Worm (Caenorhabditis elegans) whole organism, L3 larva: Measurements from ENCODE around the gene cfim-2.

Experiments used
- ceh-82 ChIP-seq: fragments of 150-350 bp; optimal IDR thresholded peaks from 2 replicates; lab custom pipeline; 2014; ENCODE audit warnings: missing biosample characterization, missing genetic modification characterization
- elt-2 ChIP-seq: sonication (generic microtip); optimal IDR thresholded peaks from 2 replicates; lab custom pipeline; 2016; ENCODE audit warnings: missing genetic modification reagents, mild to moderate bottlenecking, missing genetic modification characterization, missing compliant biosample characterization
- nfya-1 ChIP-seq: sonication (generic microtip); optimal IDR thresholded peaks from 2 replicates; lab custom pipeline; 2017; ENCODE audit warnings: missing genetic modification characterization, mild to moderate bottlenecking, missing compliant biosample characterization, antibody characterized with exemption, moderate library complexity; ENCODE audit not compliant: insufficient read depth
- nhr-237 ChIP-seq: fragments of 150-350 bp; optimal IDR thresholded peaks from 2 replicates; lab custom pipeline; 2014; ENCODE audit warnings: missing biosample characterization, missing genetic modification characterization
- nhr-43 ChIP-seq: sonication (generic microtip); optimal IDR thresholded peaks from 2 replicates; lab custom pipeline; 2016; ENCODE audit warnings: mild to moderate bottlenecking, missing genetic modification characterization, missing compliant biosample characterization; ENCODE audit not compliant: poor library complexity, severe bottlenecking
- pha-4 ChIP-seq: fragments of 150-350 bp; optimal IDR thresholded peaks from 2 replicates; lab custom pipeline; 2014; ENCODE audit warnings: missing biosample characterization, missing genetic modification reagents, missing genetic modification characterization
- pqm-1 ChIP-seq: fragments of 150-350 bp; optimal IDR thresholded peaks from 2 replicates; lab custom pipeline; 2017; ENCODE audit warnings: missing biosample characterization, missing genetic modification characterization, inconsistent platforms
- skn-1 ChIP-seq: fragments of 150-350 bp; optimal IDR thresholded peaks from 2 replicates; lab custom pipeline; 2014; ENCODE audit warnings: missing biosample characterization, missing genetic modification characterization
- snpc-4 ChIP-seq: fragments of 150-350 bp; optimal IDR thresholded peaks from 2 replicates; lab custom pipeline; 2014; ENCODE audit warnings: missing biosample characterization, missing genetic modification characterization
- tbx-2 ChIP-seq: sonication (generic microtip); optimal IDR thresholded peaks from 2 replicates; lab custom pipeline; 2016; ENCODE audit warnings: mild to moderate bottlenecking, missing genetic modification characterization, missing compliant biosample characterization

ce11 chrIV:8929942-8930492, 3.9 kb downstream of the cfim-2 start, which contains the start of the genes D1046.18 and slc-25A26:
- no peak for TF ChIP-seq nhr-237 (tag; lab: Kevin White, UChicago)
- no peak for TF ChIP-seq pha-4 (tag; lab: Kevin White, UChicago)
- no peak for TF ChIP-seq snpc-4
- no peak for TF ChIP-seq nhr-43
- TF ChIP-seq elt-2 (tag; lab: Kevin White, UChicago) = no peak
- TF ChIP-seq ceh-82 = no peak
- TF ChIP-seq tbx-2 (tag; lab: Kevin White, UChicago) = no peak
- no peak for TF ChIP-seq pqm-1
- TF ChIP-seq nfya-1 (tag; lab: Kevin White, UChicago) = no peak
- TF ChIP-seq skn-1 (tag; lab: Kevin White, UChicago) = no peak
